Worm (Caenorhabditis elegans): ENCODE measurements around the gene srg-15.

ce11 chrII:8743379-8744173 lies 33.4 kb upstream of the srg-15 start, which contains the start of gene mak-1:
- no peak for TF ChIP-seq aly-1 (tag; optimal IDR thresholded peaks at IDR 0.05)
- TF ChIP-seq ceh-36 (tag; optimal IDR thresholded peaks at IDR 0.05): no peak
- no peak for TF ChIP-seq tbx-11 (GFP tag; IDR thresholded peaks at IDR 0.05)
- TF ChIP-seq ama-1 (optimal IDR thresholded peaks at IDR 0.05): no peak
- no peak for TF ChIP-seq flt-1 (GFP tag; IDR thresholded peaks at IDR 0.05)
- no peak for TF ChIP-seq F13C5.2 (tag; optimal IDR thresholded peaks at IDR 0.05)
- TF ChIP-seq hmbx-1 (tag; optimal IDR thresholded peaks at IDR 0.05): no peak
- TF ChIP-seq tra-4 (tag; optimal IDR thresholded peaks at IDR 0.05): no peak
- TF ChIP-seq pes-1 (GFP tag; IDR thresholded peaks at IDR 0.05): no peak
- no peak for TF ChIP-seq sea-1 (GFP tag; conservative IDR thresholded peaks at IDR 0.05)
- no peak for TF ChIP-seq hnd-1 (tag; optimal IDR thresholded peaks at IDR 0.05)
